Worm (Caenorhabditis elegans) whole organism, late embryonic: Measurements from ENCODE around the gene K04D7.6.

Experiments used
- ceh-22 ChIP-seq: sonication (generic microtip); optimal IDR thresholded peaks from 2 replicates; lab custom pipeline; 2017; ENCODE audit warnings: missing biosample characterization, missing genetic modification characterization
- ceh-30 ChIP-seq: fragments of 150-350 bp; optimal IDR thresholded peaks from 2 replicates; lab custom pipeline; 2014; ENCODE audit warnings: missing biosample characterization, missing genetic modification characterization
- ceh-34 ChIP-seq: sonication (generic microtip); optimal IDR thresholded peaks from 2 replicates; lab custom pipeline; 2016; ENCODE audit warnings: mild to moderate bottlenecking, missing genetic modification characterization, missing compliant biosample characterization
- lin-11 ChIP-seq: fragments of 200-800 bp; sonication (Bioruptor generic); optimal IDR thresholded peaks from 2 replicates; lab custom pipeline; 2018; ENCODE audit warnings: mild to moderate bottlenecking, missing genetic modification characterization, missing compliant biosample characterization
- pha-4 ChIP-seq: fragments of 150-350 bp; optimal IDR thresholded peaks from 2 replicates; lab custom pipeline; 2018; ENCODE audit warnings: missing biosample characterization, missing genetic modification reagents, missing genetic modification characterization

- TF ChIP-seq lin-11 (tag; lab: Kevin White, UChicago) (no peak), pha-4 (tag; lab: Kevin White, UChicago) (no peak), ceh-30 (no peak), ceh-34 (no peak), ceh-22 (tag; lab: Kevin White, UChicago) (no peak)
Measured at ce11 chrIV:10243276-10243675, 37.2 kb upstream of the K04D7.6 start, which contains the start of gene tkt-1.
